Worm (Caenorhabditis elegans): ENCODE measurements around the gene cdh-3.

- TF ChIP-seq ztf-4 (tag; optimal IDR thresholded peaks at IDR 0.05) (no peak), nhr-21 (tag; optimal IDR thresholded peaks at IDR 0.05) (no peak), nhr-237 (tag; optimal IDR thresholded peaks at IDR 0.05) (no peak)
Measured at ce11 chrIII:7711495-7711894, 42.8 kb downstream of the cdh-3 start.

All from whole organism, L2 larva.